Worm (Caenorhabditis elegans): ENCODE data around the gene Y116F11B.17.

- no peak for TF ChIP-seq zag-1 (tag; optimal IDR thresholded peaks at IDR 0.05)
- TF ChIP-seq unc-62 (GFP tag; optimal IDR thresholded peaks at IDR 0.05), result no peak
- no peak for TF ChIP-seq unc-39 (tag; optimal IDR thresholded peaks at IDR 0.05)
- no peak for TF ChIP-seq nhr-11 (tag; optimal IDR thresholded peaks at IDR 0.05)
- no peak for TF ChIP-seq alr-1 (tag; optimal IDR thresholded peaks at IDR 0.05)
- TF ChIP-seq unc-55 (GFP tag; optimal IDR thresholded peaks at IDR 0.05), result no peak
- TF ChIP-seq lsy-2 (tag; optimal IDR thresholded peaks at IDR 0.05), result no peak
- TF ChIP-seq gmeb-1 (tag; optimal IDR thresholded peaks at IDR 0.05), result no peak
- no peak for TF ChIP-seq nhr-12 (tag; optimal IDR thresholded peaks at IDR 0.05)
- no peak for TF ChIP-seq sma-3 (GFP tag; optimal IDR thresholded peaks at IDR 0.05)
- no peak for TF ChIP-seq blmp-1 (tag; optimal IDR thresholded peaks at IDR 0.05; ENCODE audit: insufficient read depth)
- no peak for TF ChIP-seq aly-2 (tag; optimal IDR thresholded peaks at IDR 0.05)
- no peak for TF ChIP-seq ztf-4 (tag; optimal IDR thresholded peaks at IDR 0.05)
- no peak for TF ChIP-seq R02D3.7 (tag; optimal IDR thresholded peaks at IDR 0.05)
Measured at ce11 chrV:19783829-19784228, 38.2 kb downstream of the Y116F11B.17 start, which contains the start of gene srt-45.
